Worm (Caenorhabditis elegans): ENCODE measurements around the gene panl-3.

The panl-3 gene

DNA sequence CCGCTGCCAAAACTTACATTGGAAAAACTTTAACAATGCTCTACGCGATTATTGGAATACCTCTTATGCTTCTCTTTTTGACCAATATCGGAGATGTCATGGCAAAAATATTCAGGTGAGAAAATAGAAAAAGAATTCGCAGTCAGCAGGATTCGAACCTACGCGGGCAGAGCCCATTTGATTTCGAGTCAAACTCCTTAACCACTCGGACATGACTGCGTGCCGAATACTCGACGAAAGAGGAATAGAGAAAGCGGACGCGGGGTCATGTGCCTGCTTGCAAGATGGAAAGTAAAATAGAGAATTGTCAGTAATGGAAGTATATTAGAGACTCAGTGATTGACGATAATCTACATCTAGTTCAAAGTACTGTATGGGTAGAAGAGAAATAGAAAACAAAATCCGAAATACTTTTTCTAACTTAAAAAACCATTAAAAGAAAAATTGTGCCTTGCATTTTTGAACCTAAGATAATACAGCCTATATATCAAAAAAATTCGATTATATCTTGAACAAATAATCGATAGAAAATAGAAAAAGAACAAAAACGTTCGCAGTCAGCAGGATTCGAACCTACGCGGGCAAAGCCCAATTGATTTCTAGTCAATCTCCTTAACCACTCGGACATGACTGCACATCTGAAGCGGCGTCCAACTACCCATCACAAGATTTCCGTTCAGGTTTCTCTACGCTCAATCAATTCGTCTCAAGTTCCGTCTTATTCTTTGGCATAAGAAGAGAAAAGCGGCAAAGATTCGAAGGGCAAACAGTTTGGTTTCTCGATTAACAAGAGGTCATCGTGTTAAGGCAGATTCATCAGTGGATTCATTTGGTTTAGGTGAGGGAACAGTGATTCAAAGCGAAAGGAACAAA, 42.9 kb downstream of the panl-3 start (continued):
- TF ChIP-seq ceh-90 (tag; optimal IDR thresholded peaks at IDR 0.05) (peak; percentile 41), sup-37 (GFP tag; optimal IDR thresholded peaks at IDR 0.05) (no peak), sox-4 (tag; optimal IDR thresholded peaks at IDR 0.05) (peak; percentile 2), ceh-82 (tag; optimal IDR thresholded peaks at IDR 0.05) (peak; percentile 42 to 58 (median 53)), nhr-28 (tag; optimal IDR thresholded peaks at IDR 0.05) (no peak), F16B12.6 (tag; optimal IDR thresholded peaks at IDR 0.05) (no peak), zag-1 (tag; optimal IDR thresholded peaks at IDR 0.05) (no peak), dsc-1 (tag; optimal IDR thresholded peaks at IDR 0.05) (peak; percentile 74), hpl-2 (GFP tag; optimal IDR thresholded peaks at IDR 0.05) (no peak), sptf-1 (tag; optimal IDR thresholded peaks at IDR 0.05) (no peak), nhr-237 (tag; optimal IDR thresholded peaks at IDR 0.05) (no peak), aly-2 (tag; optimal IDR thresholded peaks at IDR 0.05) (peak; percentile 49), pag-3 (tag; optimal IDR thresholded peaks at IDR 0.05; ENCODE audit: borderline replicate concordance, insufficient read depth) (no peak), xbp-1 (tag; optimal IDR thresholded peaks at IDR 0.05) (peak; percentile 52), dpl-1 (GFP tag; optimal IDR thresholded peaks at IDR 0.05) (peak; percentile 23 to 47 (median 36)), hlh-17 (GFP tag; optimal IDR thresholded peaks at IDR 0.05; ENCODE audit: borderline replicate concordance) (no peak), nhr-19 (GFP tag; conservative IDR thresholded peaks at IDR 0.05) (peak; percentile 43), aha-1 (tag; optimal IDR thresholded peaks at IDR 0.05) (no peak), nhr-90 (tag; optimal IDR thresholded peaks at IDR 0.05; ENCODE audit: poor library complexity) (peak; percentile 63), tbx-2 (tag; optimal IDR thresholded peaks at IDR 0.05) (peak; percentile 43), mep-1 (tag; optimal IDR thresholded peaks at IDR 0.05) (peak; percentile 63), alr-1 (tag; optimal IDR thresholded peaks at IDR 0.05; ENCODE audit: borderline replicate concordance) (no peak), rnt-1 (tag; optimal IDR thresholded peaks at IDR 0.05) (peak; percentile 79), unc-130 (tag; optimal IDR thresholded peaks at IDR 0.05) (peak; percentile 45), Y116A8C.19 (tag; optimal IDR thresholded peaks at IDR 0.05; ENCODE audit: borderline replicate concordance) (no peak), vab-15 (tag; optimal IDR thresholded peaks at IDR 0.05) (no peak), nhr-11 (tag; optimal IDR thresholded peaks at IDR 0.05) (peak; percentile 8), fkh-8 (tag; optimal IDR thresholded peaks at IDR 0.05) (peak; percentile 49), C04F5.9 (tag; optimal IDR thresholded peaks at IDR 0.05) (no peak), nhr-20 (tag; optimal IDR thresholded peaks at IDR 0.05) (peak; percentile 53), unc-62 (GFP tag; optimal IDR thresholded peaks at IDR 0.05) (no peak), ets-5 (GFP tag; IDR thresholded peaks at IDR 0.05) (no peak), unc-98 (GFP tag; IDR thresholded peaks at IDR 0.05) (no peak), mef-2 (tag; optimal IDR thresholded peaks at IDR 0.05) (no peak), unc-30 (tag; optimal IDR thresholded peaks at IDR 0.05) (no peak), lin-39 (tag; optimal IDR thresholded peaks at IDR 0.05) (no peak), C16A3.4 (tag; optimal IDR thresholded peaks at IDR 0.05) (peak; percentile 63), mab-9 (GFP tag; IDR thresholded peaks at IDR 0.05) (no peak), nhr-47 (tag; optimal IDR thresholded peaks at IDR 0.05) (peak; percentile 77), nhr-84 (tag; optimal IDR thresholded peaks at IDR 0.05) (no peak), grh-1 (GFP tag; IDR thresholded peaks at IDR 0.05) (no peak), mdl-1 (tag; optimal IDR thresholded peaks at IDR 0.05) (peak in 1 of 2 experiments; percentile 75), elt-2 (tag; optimal IDR thresholded peaks at IDR 0.05) (peak; percentile 27), nhr-85 (tag) (peak; percentile 76), pqm-1 (tag; optimal IDR thresholded peaks at IDR 0.05) (no peak), nhr-12 (tag; optimal IDR thresholded peaks at IDR 0.05) (no peak)
